Worm (Caenorhabditis elegans) whole organism, mixed stage, embryonic: ENCODE measurements around the gene hum-5.
A peak's percentile ranks its signal among the peaks of the same experiment; 100 is the strongest.

Experiments
- ceh-43 ChIP-seq: fragments of 200-800 bp; sonication (Bioruptor generic); optimal IDR thresholded peaks from 2 replicates; lab custom pipeline; 2018; ENCODE audit warnings: mild to moderate bottlenecking, missing genetic modification characterization, moderate library complexity, missing compliant biosample characterization
- ceh-83 ChIP-seq: fragments of 200-800 bp; sonication (Bioruptor generic); optimal IDR thresholded peaks from 2 replicates; lab custom pipeline; 2018; ENCODE audit warnings: mild to moderate bottlenecking, missing genetic modification characterization, missing compliant biosample characterization
- elt-3 ChIP-seq: fragments of 150-350 bp; optimal IDR thresholded peaks from 2 replicates; lab custom pipeline; 2014; ENCODE audit warnings: missing biosample characterization, missing genetic modification characterization
- hlh-1 ChIP-seq: fragments of 150-350 bp; optimal IDR thresholded peaks from 2 replicates; lab custom pipeline; 2014; ENCODE audit warnings: missing biosample characterization, missing genetic modification reagents, missing genetic modification characterization
- lin-32 ChIP-seq: fragments of 200-800 bp; sonication (Bioruptor generic); optimal IDR thresholded peaks from 2 replicates; lab custom pipeline; 2018; ENCODE audit warnings: mild to moderate bottlenecking, missing genetic modification characterization, missing compliant biosample characterization
- lsy-2 ChIP-seq: fragments of 150-350 bp; optimal IDR thresholded peaks from 2 replicates; lab custom pipeline; 2014; ENCODE audit warnings: missing biosample characterization, missing genetic modification characterization
- nhr-2 ChIP-seq: fragments of 150-350 bp; optimal IDR thresholded peaks from 2 replicates; lab custom pipeline; 2014; ENCODE audit warnings: missing biosample characterization, missing genetic modification characterization
- nhr-237 ChIP-seq: fragments of 150-350 bp; optimal IDR thresholded peaks from 2 replicates; lab custom pipeline; 2014; ENCODE audit warnings: missing biosample characterization, missing genetic modification characterization
- nhr-76 ChIP-seq: sonication (generic microtip); optimal IDR thresholded peaks from 2 replicates; lab custom pipeline; 2017; ENCODE audit warnings: missing biosample characterization, missing genetic modification characterization
- pha-4 ChIP-seq: fragments of 150-350 bp; optimal IDR thresholded peaks from 2 replicates; lab custom pipeline; 2018; ENCODE audit warnings: missing biosample characterization, missing genetic modification reagents, missing genetic modification characterization
- unc-62 ChIP-seq: fragments of 150-350 bp; optimal IDR thresholded peaks from 2 replicates; lab custom pipeline; 2014; ENCODE audit warnings: missing biosample characterization, missing genetic modification reagents, missing genetic modification characterization
- ztf-11 ChIP-seq: fragments of 150-350 bp; optimal IDR thresholded peaks from 2 replicates; lab custom pipeline; 2014; ENCODE audit warnings: missing biosample characterization, missing genetic modification characterization

- no peak for TF ChIP-seq nhr-2
- no peak for TF ChIP-seq elt-3 (tag; lab: Kevin White, UChicago)
- no peak for TF ChIP-seq ztf-11 (tag; lab: Kevin White, UChicago)
- no peak for TF ChIP-seq ceh-83 (GFP tag; lab: Kevin White, UChicago)
- no peak for TF ChIP-seq ceh-43 (GFP tag; lab: Kevin White, UChicago)
- TF ChIP-seq nhr-76 (tag; lab: Kevin White, UChicago), result no peak
- no peak for TF ChIP-seq nhr-237 (tag; lab: Kevin White, UChicago)
- TF ChIP-seq unc-62 (GFP tag; lab: Kevin White, UChicago), result peak; percentile 55
- no peak for TF ChIP-seq lsy-2 (tag; lab: Kevin White, UChicago)
- TF ChIP-seq pha-4 (tag; lab: Kevin White, UChicago), result no peak
- no peak for TF ChIP-seq lin-32 (GFP tag; lab: Kevin White, UChicago)
- no peak for TF ChIP-seq hlh-1 (tag; lab: Kevin White, UChicago)
Measured at ce11 chrIII:4018095-4018498, 18.5 kb downstream of the hum-5 start.
